ENCODE assay signal across 4 fruit fly cellular contexts in the genomic region with DNA sequence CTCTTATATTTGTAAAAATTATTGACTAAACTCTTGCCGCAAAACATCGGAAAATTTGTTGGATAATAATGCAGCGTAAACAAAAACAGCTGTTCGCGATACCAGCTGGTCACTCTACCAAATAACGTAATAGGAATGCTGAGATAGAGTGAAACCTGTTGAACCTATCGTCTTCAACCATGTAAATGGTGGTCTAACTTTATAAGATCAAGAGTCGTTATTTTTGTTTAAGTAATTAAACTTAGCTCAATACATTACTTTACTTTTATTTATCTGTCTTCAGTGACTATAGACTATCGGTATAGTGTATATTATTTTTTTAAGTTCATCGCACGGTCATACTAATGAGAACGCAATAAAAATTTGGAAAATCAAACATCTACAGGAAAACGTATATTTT.
A peak's percentile ranks its signal among the peaks of the same experiment; 100 is the strongest.
TF ChIP-seq lines count a peak whose summit lies in the region.

A gene (minus strand): TSS at position 93 of the 400 bp plus-strand sequence.
A gene (plus strand): TSS at position 320 of the 400 bp plus-strand sequence.

- peak; percentile 1 for TF ChIP-seq CTCF in whole organism, embryonic (GFP tag; optimal IDR thresholded peaks at IDR 0.05; lab: Kevin White, UChicago)

TF ChIP-seq in whole organism, adult, 20 proteins besides CTCF, POLR2A, EP300 and RAD21:
- TF ChIP-seq CG14711 (tag; optimal IDR thresholded peaks at IDR 0.05; lab: Kevin White, UChicago) (peak; percentile 39), CG7045 (GFP tag; optimal IDR thresholded peaks at IDR 0.05; lab: Kevin White, UChicago) (no peak), bab1 (GFP tag; optimal IDR thresholded peaks at IDR 0.05; lab: Kevin White, UChicago) (peak; percentile 61), tj (GFP tag; optimal IDR thresholded peaks at IDR 0.05; lab: Kevin White, UChicago) (peak; percentile 68), CG5204 (GFP tag; optimal IDR thresholded peaks at IDR 0.05; lab: Kevin White, UChicago) (no peak), cnc (optimal IDR thresholded peaks at IDR 0.05; lab: Kevin White, UChicago) (peak in 1 of 2 experiments; percentile 25)

TF ChIP-seq in whole organism, embryonic, 481 proteins besides CTCF, POLR2A, EP300 and RAD21 (continues in another document):
- peak; percentile 59 for TF ChIP-seq CG16813 (GFP tag; IDR thresholded peaks at IDR 0.05; lab: Robert Waterston, UW; ENCODE audit: partially characterized antibody)
- TF ChIP-seq gro (GFP tag; optimal IDR thresholded peaks at IDR 0.05; lab: Kevin White, UChicago): peak; percentile 5
- TF ChIP-seq schlank (tag; optimal IDR thresholded peaks at IDR 0.05; lab: Kevin White, UChicago): no peak
- TF ChIP-seq tio (GFP tag; optimal IDR thresholded peaks at IDR 0.05; lab: Kevin White, UChicago): no peak
- no peak for TF ChIP-seq CG11695 (GFP tag; IDR thresholded peaks at IDR 0.05; lab: Robert Waterston, UW)
- peak; percentile 43 for TF ChIP-seq YL-1 (GFP tag; optimal IDR thresholded peaks at IDR 0.05; lab: Kevin White, UChicago)
- TF ChIP-seq stwl (tag; optimal IDR thresholded peaks at IDR 0.05; lab: Kevin White, UChicago): peak; percentile 64
- no peak for TF ChIP-seq h (optimal IDR thresholded peaks at IDR 0.05; lab: Kevin White, UChicago)
- TF ChIP-seq pzg (GFP tag; optimal IDR thresholded peaks at IDR 0.05; lab: Kevin White, UChicago): peak; percentile 61
- 0 out of 3 replicates have a peak, but pooled peaks have one; percentile 30 for TF ChIP-seq HLH4C (GFP tag; IDR thresholded peaks at IDR 0.05; lab: Robert Waterston, UW; ENCODE audit: partially characterized antibody)
- peak; percentile 75 for TF ChIP-seq CG9797 (GFP tag; optimal IDR thresholded peaks at IDR 0.05; lab: Kevin White, UChicago)
- TF ChIP-seq Bgb (GFP tag; IDR thresholded peaks at IDR 0.05; lab: Robert Waterston, UW; ENCODE audit: partially characterized antibody): peak; percentile 56
- TF ChIP-seq Pdp1 (GFP tag; optimal IDR thresholded peaks at IDR 0.05; lab: Kevin White, UChicago): peak in 1 of 2 experiments; percentile 98
- peak; percentile 75 for TF ChIP-seq row (GFP tag; IDR thresholded peaks at IDR 0.05; lab: Robert Waterston, UW)
- peak; percentile 76 for TF ChIP-seq Doc3 (GFP tag; IDR thresholded peaks at IDR 0.05; lab: Robert Waterston, UW; ENCODE audit: partially characterized antibody)
- TF ChIP-seq CG13287 (GFP tag; IDR thresholded peaks at IDR 0.05; lab: Robert Waterston, UW; ENCODE audit: partially characterized antibody): peak; percentile 82
- peak; percentile 5 for TF ChIP-seq CG1603 (tag; optimal IDR thresholded peaks at IDR 0.05; lab: Kevin White, UChicago)
- TF ChIP-seq CG13424 (tag; optimal IDR thresholded peaks at IDR 0.05; lab: Kevin White, UChicago): peak; percentile 20
- peak; percentile 49; the same call in 2 of the 3 replicates for TF ChIP-seq CG14860 (GFP tag; IDR thresholded peaks at IDR 0.05; lab: Robert Waterston, UW; ENCODE audit: partially characterized antibody)
- TF ChIP-seq Dp (GFP tag; optimal IDR thresholded peaks at IDR 0.05; lab: Kevin White, UChicago): peak; percentile 14
- TF ChIP-seq sens (GFP tag; lab: Kevin White, UChicago): peak; percentile 60
- peak; percentile 58 for TF ChIP-seq Med (GFP tag; lab: Kevin White, UChicago)
- TF ChIP-seq CG32772 (GFP tag; IDR thresholded peaks at IDR 0.05; lab: Robert Waterston, UW): no peak
- TF ChIP-seq CG11504 (tag; optimal IDR thresholded peaks at IDR 0.05; lab: Kevin White, UChicago): no peak
- peak; percentile 62 for TF ChIP-seq trem (tag; optimal IDR thresholded peaks at IDR 0.05; lab: Kevin White, UChicago)

TF ChIP-seq in whole organism, prepupa, 60 proteins besides CTCF, POLR2A, EP300 and RAD21:
- TF ChIP-seq Eip78C (GFP tag; lab: Kevin White, UChicago) (no peak), vri (GFP tag; optimal IDR thresholded peaks at IDR 0.05; lab: Kevin White, UChicago) (peak; percentile 85), CG10669 (GFP tag; optimal IDR thresholded peaks at IDR 0.05; lab: Kevin White, UChicago) (no peak), topi (GFP tag; optimal IDR thresholded peaks at IDR 0.05; lab: Kevin White, UChicago) (no peak), CG11294 (GFP tag; IDR thresholded peaks at IDR 0.05; lab: Robert Waterston, UW) (no peak), Gug (GFP tag; IDR thresholded peaks at IDR 0.05; lab: Robert Waterston, UW) (no peak), Smox (GFP tag; optimal IDR thresholded peaks at IDR 0.05; lab: Kevin White, UChicago) (no peak), CG6808 (GFP tag; optimal IDR thresholded peaks at IDR 0.05; lab: Kevin White, UChicago) (no peak), fkh (GFP tag; optimal IDR thresholded peaks at IDR 0.05; lab: Kevin White, UChicago) (peak; percentile 84), Sox102F (GFP tag; optimal IDR thresholded peaks at IDR 0.05; lab: Kevin White, UChicago) (no peak), dac (GFP tag; optimal IDR thresholded peaks at IDR 0.05; lab: Kevin White, UChicago) (no peak), CG10631 (GFP tag; optimal IDR thresholded peaks at IDR 0.05; lab: Kevin White, UChicago) (no peak)

TF ChIP-seq in whole organism, wandering third instar larva, 38 proteins besides CTCF, POLR2A, EP300 and RAD21:
- TF ChIP-seq rgr (GFP tag; optimal IDR thresholded peaks at IDR 0.05; lab: Kevin White, UChicago) (no peak), woc (GFP tag; optimal IDR thresholded peaks at IDR 0.05; lab: Kevin White, UChicago) (peak; percentile 57)
